Worm (Caenorhabditis elegans): ENCODE data around the gene egl-1.

The egl-1 gene

DNA sequence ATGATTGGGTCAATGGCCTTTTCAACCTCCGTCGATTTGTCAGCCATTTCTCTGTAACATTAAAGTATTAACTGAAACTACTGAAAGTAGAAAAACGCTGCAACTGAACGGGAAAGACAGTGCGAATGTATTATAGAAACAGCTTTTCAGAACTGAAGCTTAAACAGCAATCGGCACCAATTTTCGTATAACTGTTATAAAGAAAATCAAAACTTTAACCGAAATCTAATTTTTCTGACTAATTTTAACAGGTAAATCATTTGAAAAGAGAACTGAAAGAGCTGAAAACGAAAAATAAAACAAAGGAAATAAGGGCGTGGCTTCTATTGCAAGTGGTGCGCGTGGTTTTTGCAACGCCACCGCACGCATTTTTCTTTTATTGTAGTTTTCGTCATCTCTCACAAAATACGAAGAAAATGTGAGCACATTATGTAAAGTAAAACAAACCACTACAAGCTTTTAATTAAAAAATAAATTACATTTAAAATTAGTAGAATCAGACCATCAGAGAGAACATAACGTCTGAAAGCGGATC lies 7.1 kb downstream of the egl-1 start, which contains the start of gene rrsr-1:
TSS of gene rrsr-1 (minus strand) at position 51 of the 535 bp plus-strand sequence.
- TF ChIP-seq klf-2 (GFP tag; conservative IDR thresholded peaks at IDR 0.05) (no peak), med-1 (GFP tag; optimal IDR thresholded peaks at IDR 0.05; ENCODE audit: insufficient read depth) (peak; percentile 65), flt-1 (GFP tag; IDR thresholded peaks at IDR 0.05) (0 out of 2 replicates have a peak, but pooled peaks have one; percentile 41), ztf-23 (GFP tag; IDR thresholded peaks at IDR 0.05) (peak; percentile 68; the same call in 1 of the 2 replicates), T22C8.4 (GFP tag; IDR thresholded peaks at IDR 0.05) (no peak), tab-1 (GFP tag; IDR thresholded peaks at IDR 0.05) (peak; percentile 54; the same call in 1 of the 2 replicates)

DNA sequence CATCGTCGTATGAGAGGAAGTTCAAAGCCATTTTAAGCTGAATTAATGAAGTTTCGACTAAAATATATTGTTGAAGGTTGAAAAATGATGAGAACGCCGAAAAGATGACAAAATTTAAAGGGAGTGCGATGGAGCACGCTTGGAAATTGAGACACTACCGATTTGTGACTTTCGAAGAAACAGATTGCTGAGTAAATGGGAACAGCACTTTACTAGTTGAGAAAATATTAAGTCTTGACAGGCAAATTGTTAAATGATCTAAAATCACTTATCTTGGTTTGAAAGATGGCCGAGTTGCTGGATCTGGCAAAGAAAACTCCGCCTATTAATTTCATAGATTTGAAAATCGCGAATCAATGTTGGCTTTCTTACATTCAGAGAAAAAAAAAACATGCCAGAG lies 8.9 kb downstream of the egl-1 start, which contains the start of gene rpoa-12:
TSS of gene rpoa-12 (minus strand) at position 37 of the 400 bp plus-strand sequence.
- TF ChIP-seq T22C8.4 (GFP tag; IDR thresholded peaks at IDR 0.05) (no peak), ztf-23 (GFP tag; IDR thresholded peaks at IDR 0.05) (no peak), ref-1 (GFP tag; conservative IDR thresholded peaks at IDR 0.05) (no peak), med-1 (GFP tag; optimal IDR thresholded peaks at IDR 0.05; ENCODE audit: insufficient read depth) (no peak), cog-1 (tag; optimal IDR thresholded peaks at IDR 0.05) (no peak), tab-1 (GFP tag; IDR thresholded peaks at IDR 0.05) (no peak), klf-2 (GFP tag; conservative IDR thresholded peaks at IDR 0.05) (no peak), ztf-29 (GFP tag; IDR thresholded peaks at IDR 0.05) (no peak), flt-1 (GFP tag; IDR thresholded peaks at IDR 0.05) (no peak)

DNA sequence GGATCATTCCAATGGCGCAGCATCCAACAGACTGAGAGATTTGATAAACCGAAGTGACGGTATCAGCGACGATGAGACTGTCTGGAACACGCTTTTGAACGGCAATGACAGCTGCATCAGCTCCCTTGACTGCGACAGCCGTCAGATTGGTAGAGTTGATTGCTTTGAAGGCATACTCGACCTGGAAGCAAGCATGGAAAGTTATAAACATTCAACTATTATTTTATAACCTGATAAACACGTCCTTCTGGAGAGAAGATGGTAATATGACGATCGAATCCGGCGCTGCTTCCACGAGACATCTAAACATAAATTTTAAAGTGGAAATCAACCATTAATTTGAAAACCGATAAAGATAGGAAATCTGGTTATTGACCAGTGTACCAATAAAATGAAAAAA lies 9.8 kb downstream of the egl-1 start, which contains the start of gene pas-1:
TSS of gene pas-1 (minus strand) at position 302 of the 400 bp plus-strand sequence.
- TF ChIP-seq med-1 (GFP tag; optimal IDR thresholded peaks at IDR 0.05; ENCODE audit: insufficient read depth) (no peak), ztf-23 (GFP tag; IDR thresholded peaks at IDR 0.05) (no peak), ztf-29 (GFP tag; IDR thresholded peaks at IDR 0.05) (no peak), tab-1 (GFP tag; IDR thresholded peaks at IDR 0.05) (no peak), ref-1 (GFP tag; conservative IDR thresholded peaks at IDR 0.05) (no peak), T22C8.4 (GFP tag; IDR thresholded peaks at IDR 0.05) (no peak), klf-2 (GFP tag; conservative IDR thresholded peaks at IDR 0.05) (no peak), flt-1 (GFP tag; IDR thresholded peaks at IDR 0.05) (no peak), cog-1 (tag; optimal IDR thresholded peaks at IDR 0.05) (no peak)

DNA sequence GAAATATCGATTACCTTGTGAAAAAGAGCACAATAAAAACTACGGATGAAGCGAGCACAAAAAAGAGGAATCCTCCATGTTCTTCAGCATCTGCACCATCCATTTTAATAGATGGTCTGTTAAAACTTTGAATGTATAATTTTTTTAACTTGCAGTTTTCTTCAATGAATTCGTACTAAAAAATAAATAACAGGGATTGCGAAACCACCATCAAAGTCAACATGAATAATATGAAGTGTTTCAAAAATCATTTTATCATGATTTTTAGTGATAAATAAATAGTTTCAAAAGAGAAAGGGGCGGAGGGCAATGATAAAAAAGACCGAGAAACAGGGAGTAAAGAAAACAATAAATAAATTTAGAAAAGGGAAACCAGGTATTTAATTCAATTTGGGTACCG lies 10.8 kb downstream of the egl-1 start, which contains the start of gene dhs-22:
TSS of gene dhs-22 (minus strand) at position 116 of the 400 bp plus-strand sequence.
- TF ChIP-seq tab-1 (GFP tag; IDR thresholded peaks at IDR 0.05): no peak
- TF ChIP-seq klf-2 (GFP tag; conservative IDR thresholded peaks at IDR 0.05): no peak
- no peak for TF ChIP-seq ztf-29 (GFP tag; IDR thresholded peaks at IDR 0.05)
- TF ChIP-seq cog-1 (tag; optimal IDR thresholded peaks at IDR 0.05): no peak
- TF ChIP-seq ref-1 (GFP tag; conservative IDR thresholded peaks at IDR 0.05): no peak
- no peak for TF ChIP-seq flt-1 (GFP tag; IDR thresholded peaks at IDR 0.05)
- no peak for TF ChIP-seq med-1 (GFP tag; optimal IDR thresholded peaks at IDR 0.05; ENCODE audit: insufficient read depth)
- TF ChIP-seq ztf-23 (GFP tag; IDR thresholded peaks at IDR 0.05): no peak
- no peak for TF ChIP-seq T22C8.4 (GFP tag; IDR thresholded peaks at IDR 0.05)

DNA sequence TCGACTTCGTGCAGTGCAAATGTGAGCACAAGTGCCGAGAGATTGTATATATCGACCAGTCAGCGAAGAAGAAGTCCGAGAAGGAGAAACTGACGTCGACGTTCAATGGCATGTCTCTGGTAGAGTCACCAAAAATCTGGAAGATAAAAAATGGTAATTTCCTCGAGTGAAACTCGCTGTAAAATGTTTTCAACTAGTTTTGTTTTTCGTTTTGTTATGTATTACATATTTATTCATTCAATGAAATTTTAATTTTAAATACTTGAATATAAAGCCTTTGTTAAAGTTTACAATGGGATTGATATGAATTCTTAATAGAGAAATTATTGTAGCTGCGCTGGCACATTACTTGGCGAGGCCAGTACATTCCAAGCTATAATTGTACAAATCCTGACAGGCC lies 12.3 kb downstream of the egl-1 start:
- no peak for TF ChIP-seq ztf-23 (GFP tag; IDR thresholded peaks at IDR 0.05)
- no peak for TF ChIP-seq cog-1 (tag; optimal IDR thresholded peaks at IDR 0.05)
- TF ChIP-seq ref-1 (GFP tag; conservative IDR thresholded peaks at IDR 0.05): no peak
- TF ChIP-seq ztf-29 (GFP tag; IDR thresholded peaks at IDR 0.05): no peak
- TF ChIP-seq tab-1 (GFP tag; IDR thresholded peaks at IDR 0.05): no peak
- TF ChIP-seq med-1 (GFP tag; optimal IDR thresholded peaks at IDR 0.05; ENCODE audit: insufficient read depth): no peak
- TF ChIP-seq klf-2 (GFP tag; conservative IDR thresholded peaks at IDR 0.05): no peak
- no peak for TF ChIP-seq flt-1 (GFP tag; IDR thresholded peaks at IDR 0.05)
- no peak for TF ChIP-seq T22C8.4 (GFP tag; IDR thresholded peaks at IDR 0.05)

DNA sequence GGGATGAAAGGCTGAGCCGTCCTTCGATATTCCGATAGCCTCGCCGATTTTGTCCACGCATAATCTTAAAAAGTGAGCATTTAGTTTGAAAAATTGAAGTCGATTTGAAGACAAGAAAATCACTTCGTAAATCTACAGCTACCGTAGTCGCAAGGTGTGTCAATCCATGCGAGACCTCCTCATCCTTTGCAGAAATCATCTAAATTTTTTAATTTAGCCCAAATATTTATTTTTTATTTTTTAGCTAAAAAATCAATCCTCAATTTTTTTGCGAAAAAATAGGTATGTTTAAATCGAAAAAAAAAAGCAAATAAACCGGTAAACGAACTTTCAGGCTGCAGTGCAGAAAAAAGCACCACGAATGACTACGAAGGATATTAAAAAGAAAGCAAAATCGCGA lies 14.4 kb downstream of the egl-1 start, which contains the start of the genes nxf-2 and set-31:
TSS of gene nxf-2 (minus strand) at position 101 of the 400 bp plus-strand sequence.
TSS of gene set-31 (plus strand) at position 169 of the 400 bp plus-strand sequence.
- TF ChIP-seq T22C8.4 (GFP tag; IDR thresholded peaks at IDR 0.05) (no peak), cog-1 (tag; optimal IDR thresholded peaks at IDR 0.05) (no peak), klf-2 (GFP tag; conservative IDR thresholded peaks at IDR 0.05) (no peak), ztf-29 (GFP tag; IDR thresholded peaks at IDR 0.05) (no peak), ref-1 (GFP tag; conservative IDR thresholded peaks at IDR 0.05) (no peak), flt-1 (GFP tag; IDR thresholded peaks at IDR 0.05) (no peak), med-1 (GFP tag; optimal IDR thresholded peaks at IDR 0.05; ENCODE audit: insufficient read depth) (no peak), ztf-23 (GFP tag; IDR thresholded peaks at IDR 0.05) (no peak), tab-1 (GFP tag; IDR thresholded peaks at IDR 0.05) (no peak)

DNA sequence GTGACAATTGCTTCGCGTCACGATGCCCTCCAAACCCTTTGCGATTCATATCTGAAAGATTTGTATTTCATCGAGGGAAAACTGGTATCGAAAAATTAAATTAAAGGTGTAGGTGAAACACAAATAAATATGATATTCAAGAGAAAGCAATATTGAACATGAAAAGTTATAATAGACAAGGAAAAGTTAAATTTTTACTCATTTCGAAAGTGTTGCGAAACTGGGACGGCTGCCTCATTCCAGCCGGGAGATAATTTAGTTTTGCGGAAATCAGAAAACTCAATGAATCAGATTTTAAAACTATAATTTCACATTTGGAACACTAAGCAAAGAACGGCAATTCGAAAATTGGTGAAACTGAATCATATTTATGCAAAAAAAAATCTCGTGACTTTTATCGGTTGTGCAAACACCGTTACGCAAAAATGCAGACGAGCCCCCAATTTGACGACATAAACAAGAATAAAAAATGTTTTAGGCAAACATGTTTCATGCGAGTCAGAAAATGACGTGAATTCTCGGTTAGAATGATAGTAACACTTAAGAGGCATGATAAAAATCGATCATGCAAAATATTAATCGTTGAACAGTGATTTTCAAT lies 17.1 kb downstream of the egl-1 start, which contains the start of the genes nxf-1 and C15H11.11:
TSS of gene nxf-1 (minus strand) at position 51 of the 601 bp plus-strand sequence.
TSS of gene C15H11.11 (plus strand) at position 536 of the 601 bp plus-strand sequence.
- no peak for TF ChIP-seq tab-1 (GFP tag; IDR thresholded peaks at IDR 0.05)
- TF ChIP-seq ref-1 (GFP tag; conservative IDR thresholded peaks at IDR 0.05): no peak
- no peak for TF ChIP-seq ztf-23 (GFP tag; IDR thresholded peaks at IDR 0.05)
- no peak for TF ChIP-seq ztf-29 (GFP tag; IDR thresholded peaks at IDR 0.05)
- no peak for TF ChIP-seq flt-1 (GFP tag; IDR thresholded peaks at IDR 0.05)
- TF ChIP-seq med-1 (GFP tag; optimal IDR thresholded peaks at IDR 0.05; ENCODE audit: insufficient read depth): no peak
- no peak for TF ChIP-seq klf-2 (GFP tag; conservative IDR thresholded peaks at IDR 0.05)
- TF ChIP-seq cog-1 (tag; optimal IDR thresholded peaks at IDR 0.05): no peak
- no peak for TF ChIP-seq T22C8.4 (GFP tag; IDR thresholded peaks at IDR 0.05)

DNA sequence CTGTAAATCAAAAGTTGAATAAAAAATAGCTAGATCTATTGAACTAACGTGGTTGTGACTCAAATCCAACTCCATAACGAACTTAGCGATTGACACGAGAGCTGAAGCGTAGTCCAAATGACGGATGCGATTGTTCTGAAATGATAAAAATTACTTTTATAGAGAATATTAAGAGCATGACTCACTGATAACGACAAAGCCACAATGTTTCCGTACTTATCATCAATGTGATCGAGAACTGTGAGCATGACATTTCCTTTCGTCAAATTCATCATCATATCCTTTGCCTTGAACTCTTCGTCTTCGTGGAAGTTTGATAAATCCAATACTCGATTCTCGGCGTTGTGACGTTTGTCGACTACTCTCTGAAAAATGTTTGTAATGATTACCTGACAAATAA lies 18.1 kb downstream of the egl-1 start:
- TF ChIP-seq T22C8.4 (GFP tag; IDR thresholded peaks at IDR 0.05): no peak
- no peak for TF ChIP-seq ztf-23 (GFP tag; IDR thresholded peaks at IDR 0.05)
- TF ChIP-seq ztf-29 (GFP tag; IDR thresholded peaks at IDR 0.05): no peak
- TF ChIP-seq tab-1 (GFP tag; IDR thresholded peaks at IDR 0.05): no peak
- no peak for TF ChIP-seq ref-1 (GFP tag; conservative IDR thresholded peaks at IDR 0.05)
- TF ChIP-seq med-1 (GFP tag; optimal IDR thresholded peaks at IDR 0.05; ENCODE audit: insufficient read depth): no peak
- TF ChIP-seq flt-1 (GFP tag; IDR thresholded peaks at IDR 0.05): no peak
- no peak for TF ChIP-seq klf-2 (GFP tag; conservative IDR thresholded peaks at IDR 0.05)
- TF ChIP-seq cog-1 (tag; optimal IDR thresholded peaks at IDR 0.05): no peak

DNA sequence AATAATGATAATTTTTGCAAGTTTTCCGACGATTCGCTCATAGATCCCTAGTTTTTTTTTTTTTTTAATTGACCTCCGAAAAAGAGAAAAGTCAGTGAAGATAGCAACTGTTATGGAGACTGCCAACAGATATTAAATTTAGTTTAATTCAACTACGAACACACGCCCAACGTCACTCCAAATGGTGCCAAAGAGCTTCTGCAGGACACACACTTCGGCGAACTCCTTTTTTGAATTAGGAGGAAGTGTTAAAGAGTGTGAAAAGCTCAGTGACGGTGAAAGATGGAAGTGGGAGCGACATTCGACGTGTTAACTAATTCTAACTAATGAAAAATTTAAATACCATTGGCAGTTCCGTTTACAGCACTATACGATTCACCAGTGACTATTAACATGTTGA lies 20.2 kb downstream of the egl-1 start:
- TF ChIP-seq cog-1 (tag; optimal IDR thresholded peaks at IDR 0.05) (no peak), tab-1 (GFP tag; IDR thresholded peaks at IDR 0.05) (no peak), T22C8.4 (GFP tag; IDR thresholded peaks at IDR 0.05) (no peak), klf-2 (GFP tag; conservative IDR thresholded peaks at IDR 0.05) (no peak)
